Worm (Caenorhabditis elegans) whole organism, early embryonic: Measurements from ENCODE around the gene srh-194.

Experiments used
- B0310.2 ChIP-seq: sonication (generic microtip); optimal IDR thresholded peaks from 2 replicates; lab custom pipeline; 2016; ENCODE audit warnings: mild to moderate bottlenecking, missing genetic modification characterization, missing compliant biosample characterization
- F13C5.2 ChIP-seq: sonication (generic microtip); optimal IDR thresholded peaks from 2 replicates; lab custom pipeline; 2017; ENCODE audit warnings: mild to moderate bottlenecking, missing genetic modification characterization, inconsistent platforms, missing compliant biosample characterization
- aly-1 ChIP-seq: sonication (generic microtip); optimal IDR thresholded peaks from 2 replicates; lab custom pipeline; 2016; ENCODE audit warnings: missing genetic modification characterization, missing compliant biosample characterization
- ama-1 ChIP-seq: fragments of 150-350 bp; optimal IDR thresholded peaks from 2 replicates; lab custom pipeline; 2014
- ceh-13 ChIP-seq: fragments of 200-800 bp; sonication (Bioruptor generic); optimal IDR thresholded peaks from 2 replicates; lab custom pipeline; 2018; ENCODE audit warnings: mild to moderate bottlenecking, missing genetic modification characterization, missing compliant biosample characterization
- flt-1 ChIP-seq: fragments of 200-800 bp; sonication (Bioruptor generic); IDR thresholded peaks from 2 replicates; pipeline ENCODE4 v1.3.6; 2022; ENCODE audit warnings: missing genetic modification characterization, missing compliant biosample characterization
- hmbx-1 ChIP-seq: sonication (generic microtip); optimal IDR thresholded peaks from 2 replicates; lab custom pipeline; 2016; ENCODE audit warnings: mild to moderate bottlenecking, missing genetic modification characterization, missing compliant biosample characterization
- hmg-4 ChIP-seq: fragments of 200-800 bp; sonication (Bioruptor generic); optimal IDR thresholded peaks from 2 replicates; lab custom pipeline; 2018; ENCODE audit warnings: mild to moderate bottlenecking, missing genetic modification characterization, missing compliant biosample characterization
- hnd-1 ChIP-seq: sonication (generic microtip); optimal IDR thresholded peaks from 2 replicates; lab custom pipeline; 2016; ENCODE audit warnings: missing genetic modification characterization, missing compliant biosample characterization
- pes-1 ChIP-seq: fragments of 200-800 bp; sonication (Bioruptor generic); IDR thresholded peaks from 2 replicates; pipeline ENCODE4 v1.3.6; 2022; ENCODE audit warnings: missing genetic modification reagents, missing genetic modification characterization, missing compliant biosample characterization
- scrt-1 ChIP-seq: fragments of 200-800 bp; sonication (Bioruptor generic); IDR thresholded peaks from 2 replicates; pipeline ENCODE4 v1.3.6; 2022; ENCODE audit warnings: missing genetic modification characterization, missing compliant biosample characterization
- sea-1 ChIP-seq: fragments of 200-800 bp; sonication (Bioruptor generic); conservative IDR thresholded peaks from 2 replicates; pipeline ENCODE4 v1.3.6; 2022; ENCODE audit warnings: missing genetic modification characterization, missing compliant biosample characterization
- tbx-11 ChIP-seq: fragments of 200-800 bp; sonication (Bioruptor generic); IDR thresholded peaks from 2 replicates; pipeline ENCODE4 v1.3.6; 2022; ENCODE audit warnings: missing genetic modification characterization, missing compliant biosample characterization
- tbx-37 ChIP-seq: fragments of 200-800 bp; sonication (Bioruptor generic); conservative IDR thresholded peaks from 2 replicates; pipeline ENCODE4 v1.3.6; 2022; ENCODE audit warnings: missing genetic modification reagents, missing genetic modification characterization, missing compliant biosample characterization

- no peak for TF ChIP-seq flt-1 (GFP tag; lab: Robert Waterston, UW)
- no peak for TF ChIP-seq ama-1 (lab: Kevin White, UChicago)
- no peak for TF ChIP-seq pes-1 (GFP tag; lab: Robert Waterston, UW)
- TF ChIP-seq B0310.2 (tag; lab: Kevin White, UChicago), result no peak
- no peak for TF ChIP-seq tbx-37 (GFP tag; lab: Robert Waterston, UW)
- no peak for TF ChIP-seq aly-1 (tag; lab: Kevin White, UChicago)
- TF ChIP-seq hmbx-1, result no peak
- TF ChIP-seq F13C5.2 (tag; lab: Kevin White, UChicago), result no peak
- TF ChIP-seq scrt-1 (GFP tag; lab: Robert Waterston, UW), result no peak
- TF ChIP-seq ceh-13 (GFP tag; lab: Kevin White, UChicago), result no peak
- no peak for TF ChIP-seq sea-1 (GFP tag; lab: Robert Waterston, UW)
- no peak for TF ChIP-seq hmg-4
- no peak for TF ChIP-seq hnd-1 (tag; lab: Kevin White, UChicago)
- TF ChIP-seq tbx-11 (GFP tag; lab: Robert Waterston, UW), result no peak
These were observed 10.5 kb upstream of the srh-194 start for ce11 chrV:4303793-4304192.
